Worm (Caenorhabditis elegans) whole organism, L4/young adult: ENCODE results near the gene hpo-19.

ENCODE experiments used
- W03F9.2 ChIP-seq: fragments of 150-350 bp; optimal IDR thresholded peaks from 2 replicates; lab custom pipeline; 2014; ENCODE audit warnings: missing biosample characterization, missing genetic modification characterization
- dao-5 ChIP-seq: sonication (generic microtip); optimal IDR thresholded peaks from 2 replicates; lab custom pipeline; 2016; ENCODE audit warnings: missing genotype, missing genetic modification characterization, moderate library complexity, missing compliant biosample characterization
- him-1 ChIP-seq: sonication (generic microtip); optimal IDR thresholded peaks from 2 replicates; lab custom pipeline; 2016; ENCODE audit warnings: missing genotype, missing genetic modification reagents, missing genetic modification characterization, missing compliant biosample characterization

DNA sequence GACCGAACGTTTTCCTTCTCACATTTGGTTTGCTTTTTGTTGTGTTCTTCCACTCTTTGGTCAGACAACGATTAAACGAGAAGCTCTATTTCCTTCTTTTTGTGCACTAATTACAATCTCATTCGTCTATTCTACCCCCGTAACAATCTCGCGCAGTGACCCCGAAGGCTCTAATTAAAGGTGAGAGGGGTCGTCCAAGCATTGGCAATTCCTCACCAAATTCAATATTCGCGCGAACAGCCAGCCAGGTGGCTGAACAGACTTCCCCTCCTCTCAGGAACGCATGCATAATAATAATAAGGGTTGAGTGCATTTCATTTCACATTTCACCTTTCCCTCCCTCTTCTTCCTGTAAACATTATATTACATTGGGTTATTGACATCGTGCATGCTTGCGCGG is 48.7 kb downstream of the hpo-19 start:
- TF ChIP-seq him-1 = no peak
- TF ChIP-seq dao-5 (tag; lab: Kevin White, UChicago) = no peak
- TF ChIP-seq W03F9.2 = no peak
